Worm (Caenorhabditis elegans): Measurements from ENCODE around the gene F14H8.5.

The F14H8.5 gene

ce11 chrV:15058423-15058822 is 37.6 kb downstream of the F14H8.5 start:
- TF ChIP-seq unc-62 (GFP tag; optimal IDR thresholded peaks at IDR 0.05) (no peak), aly-2 (tag; optimal IDR thresholded peaks at IDR 0.05) (no peak), nhr-25 (tag; optimal IDR thresholded peaks at IDR 0.05) (no peak), fkh-2 (tag; optimal IDR thresholded peaks at IDR 0.05) (no peak), elt-1 (tag; optimal IDR thresholded peaks at IDR 0.05) (no peak), nhr-77 (tag; optimal IDR thresholded peaks at IDR 0.05) (no peak), nhr-28 (tag; optimal IDR thresholded peaks at IDR 0.05) (no peak), nhr-237 (tag; optimal IDR thresholded peaks at IDR 0.05) (no peak), nhr-23 (tag; optimal IDR thresholded peaks at IDR 0.05) (no peak), jun-1 (tag; optimal IDR thresholded peaks at IDR 0.05) (no peak), lin-15B (tag; optimal IDR thresholded peaks at IDR 0.05) (no peak), eor-1 (tag; optimal IDR thresholded peaks at IDR 0.05) (no peak), pqm-1 (tag; optimal IDR thresholded peaks at IDR 0.05) (no peak), ceh-82 (tag; optimal IDR thresholded peaks at IDR 0.05) (no peak), elt-3 (tag; optimal IDR thresholded peaks at IDR 0.05) (no peak), nfya-1 (tag; optimal IDR thresholded peaks at IDR 0.05; ENCODE audit: insufficient read depth) (no peak), lsy-12 (tag; optimal IDR thresholded peaks at IDR 0.05) (no peak), nhr-43 (tag; optimal IDR thresholded peaks at IDR 0.05; ENCODE audit: poor library complexity, severe bottlenecking) (no peak), ztf-11 (tag; optimal IDR thresholded peaks at IDR 0.05) (no peak)

- TF ChIP-seq nhr-28 (tag; optimal IDR thresholded peaks at IDR 0.05) (no peak), lin-15B (tag; optimal IDR thresholded peaks at IDR 0.05) (no peak), mdl-1 (tag; optimal IDR thresholded peaks at IDR 0.05) (no peak), nhr-23 (tag; optimal IDR thresholded peaks at IDR 0.05) (no peak), tbx-2 (tag; optimal IDR thresholded peaks at IDR 0.05) (no peak), lin-39 (tag; optimal IDR thresholded peaks at IDR 0.05) (no peak), ceh-9 (tag; optimal IDR thresholded peaks at IDR 0.05) (no peak)
Measured at ce11 chrV:15058965-15059364, 38.1 kb downstream of the F14H8.5 start.

ce11 chrV:15059534-15059933 is 38.7 kb downstream of the F14H8.5 start, which contains the start of the genes mcm-3 and C25D7.15:
Gene mcm-3 (minus strand): TSS chrV:15059599.
Gene C25D7.15 (plus strand): TSS chrV:15059808.
- no peak for TF ChIP-seq lin-39 (tag; optimal IDR thresholded peaks at IDR 0.05)
- TF ChIP-seq nhr-12 (tag; optimal IDR thresholded peaks at IDR 0.05): no peak
- no peak for TF ChIP-seq skn-1 (tag; optimal IDR thresholded peaks at IDR 0.05)
- TF ChIP-seq unc-39 (tag; optimal IDR thresholded peaks at IDR 0.05): no peak
- no peak for TF ChIP-seq eor-1 (tag; optimal IDR thresholded peaks at IDR 0.05)
- no peak for TF ChIP-seq ZK546.5 (tag; optimal IDR thresholded peaks at IDR 0.05)
- TF ChIP-seq daf-12 (tag; optimal IDR thresholded peaks at IDR 0.05): no peak
- no peak for TF ChIP-seq nhr-28 (tag; optimal IDR thresholded peaks at IDR 0.05)
- TF ChIP-seq mdl-1 (tag; optimal IDR thresholded peaks at IDR 0.05): no peak
- TF ChIP-seq ama-1 (optimal IDR thresholded peaks at IDR 0.05): no peak
- TF ChIP-seq nhr-23 (tag; optimal IDR thresholded peaks at IDR 0.05): peak; percentile 41
- peak; percentile 28 for TF ChIP-seq lin-15B (tag; optimal IDR thresholded peaks at IDR 0.05)
- TF ChIP-seq ceh-9 (tag; optimal IDR thresholded peaks at IDR 0.05): no peak
- TF ChIP-seq jun-1 (tag; optimal IDR thresholded peaks at IDR 0.05): no peak
- no peak for TF ChIP-seq R02D3.7 (tag; optimal IDR thresholded peaks at IDR 0.05)
- TF ChIP-seq elt-2 (tag; optimal IDR thresholded peaks at IDR 0.05): peak; percentile 3
- no peak for TF ChIP-seq snpc-4 (tag; optimal IDR thresholded peaks at IDR 0.05)
- no peak for TF ChIP-seq ceh-16 (tag; optimal IDR thresholded peaks at IDR 0.05)
- no peak for TF ChIP-seq lsy-12 (tag; optimal IDR thresholded peaks at IDR 0.05)
- TF ChIP-seq nhr-25 (tag; optimal IDR thresholded peaks at IDR 0.05): peak; percentile 28
- peak; percentile 66 for TF ChIP-seq pha-4 (tag; optimal IDR thresholded peaks at IDR 0.05)

ce11 chrV:15060595-15060994 is 39.8 kb downstream of the F14H8.5 start:
- TF ChIP-seq unc-62 (GFP tag; optimal IDR thresholded peaks at IDR 0.05) (no peak), aly-2 (tag; optimal IDR thresholded peaks at IDR 0.05) (no peak), unc-39 (tag; optimal IDR thresholded peaks at IDR 0.05) (no peak), nhr-11 (tag; optimal IDR thresholded peaks at IDR 0.05) (no peak), ceh-82 (tag; optimal IDR thresholded peaks at IDR 0.05) (no peak), hmg-11 (tag; optimal IDR thresholded peaks at IDR 0.05) (no peak), egl-27 (tag; optimal IDR thresholded peaks at IDR 0.05) (no peak), nhr-237 (tag; optimal IDR thresholded peaks at IDR 0.05) (no peak), elt-1 (tag; optimal IDR thresholded peaks at IDR 0.05) (no peak), sea-2 (GFP tag; optimal IDR thresholded peaks at IDR 0.05) (no peak), ceh-9 (tag; optimal IDR thresholded peaks at IDR 0.05) (no peak), pqm-1 (tag; optimal IDR thresholded peaks at IDR 0.05) (no peak), ama-1 (optimal IDR thresholded peaks at IDR 0.05) (no peak), fkh-2 (tag; optimal IDR thresholded peaks at IDR 0.05) (no peak), jun-1 (tag; optimal IDR thresholded peaks at IDR 0.05) (no peak), nhr-43 (tag; optimal IDR thresholded peaks at IDR 0.05; ENCODE audit: poor library complexity, severe bottlenecking) (no peak), lsy-12 (tag; optimal IDR thresholded peaks at IDR 0.05) (no peak)
